Fruit fly (Drosophila melanogaster): ENCODE results near the gene CG5149.

DNA sequence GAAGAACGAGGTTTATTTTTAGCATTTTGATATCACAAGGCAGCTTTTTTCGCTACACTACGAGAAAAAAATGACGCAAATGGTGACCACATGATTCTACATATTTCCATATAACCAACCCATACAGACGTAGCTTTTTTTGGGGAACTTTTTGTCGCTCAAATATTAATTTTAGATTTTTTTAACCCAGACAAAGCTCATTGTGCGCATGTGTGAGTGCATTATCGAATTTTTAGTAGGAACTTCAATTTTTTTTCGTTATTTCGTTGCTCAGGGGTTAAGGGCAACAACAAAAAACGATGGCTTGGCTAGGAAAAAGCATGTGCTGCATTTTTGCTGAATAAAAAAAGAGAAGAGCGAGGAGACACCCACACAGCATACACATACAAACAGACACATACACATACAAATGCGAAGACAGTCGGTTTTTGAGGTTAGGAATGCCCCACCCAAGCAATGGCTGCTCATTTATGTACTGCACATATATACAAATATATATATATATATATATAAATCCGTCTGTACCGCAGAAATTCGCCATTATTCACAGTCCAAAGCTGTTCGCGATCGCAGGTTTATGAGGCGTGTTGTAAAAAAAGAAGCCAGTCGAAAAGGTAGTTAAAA lies 36.3 kb upstream of the CG5149 start:
- TF ChIP-seq CTCF (optimal IDR thresholded peaks at IDR 0.05) (no peak), CG8478 (optimal IDR thresholded peaks at IDR 0.05) (no peak)

Measured in S2 (cell line).